Fruit fly (Drosophila melanogaster) whole organism, pupa: ENCODE measurements around the gene CG12811.

Source experiments
- CG4496 ChIP-seq: fragments of 200-800 bp; sonication (Bioruptor generic); IDR thresholded peaks from 3 replicates; pipeline ENCODE4 v1.3.6; 2022; ENCODE audit warnings: missing biosample characterization, missing genetic modification characterization
- CG8159 ChIP-seq: fragments of 200-800 bp; sonication (Bioruptor generic); optimal IDR thresholded peaks from 3 replicates; lab custom pipeline; 2018; ENCODE audit warnings: missing biosample characterization, mild to moderate bottlenecking, missing genetic modification characterization, moderate library complexity
- fd96Ca ChIP-seq: fragments of 200-800 bp; sonication (Bioruptor generic); IDR thresholded peaks from 3 replicates; pipeline ENCODE4 v1.3.6; 2022; ENCODE audit warnings: missing biosample characterization, missing genetic modification characterization

dm6 chr3R:10070817-10071216 is 22.2 kb upstream of the CG12811 start, which contains the start of gene nerfin-2:
- TF ChIP-seq fd96Ca (no peak), CG8159 (tag; lab: Kevin White, UChicago) (no peak), CG4496 (GFP tag; lab: Robert Waterston, UW) (no peak)
